Worm (Caenorhabditis elegans) whole organism, early embryonic: ENCODE data around the gene lipl-3.

ENCODE experiments used
- F13C5.2 ChIP-seq: sonication (generic microtip); optimal IDR thresholded peaks from 2 replicates; lab custom pipeline; 2017; ENCODE audit warnings: mild to moderate bottlenecking, missing genetic modification characterization, inconsistent platforms, missing compliant biosample characterization
- hmbx-1 ChIP-seq: sonication (generic microtip); optimal IDR thresholded peaks from 2 replicates; lab custom pipeline; 2016; ENCODE audit warnings: mild to moderate bottlenecking, missing genetic modification characterization, missing compliant biosample characterization
- hmg-4 ChIP-seq: fragments of 200-800 bp; sonication (Bioruptor generic); optimal IDR thresholded peaks from 2 replicates; lab custom pipeline; 2018; ENCODE audit warnings: mild to moderate bottlenecking, missing genetic modification characterization, missing compliant biosample characterization
- pes-1 ChIP-seq: fragments of 200-800 bp; sonication (Bioruptor generic); IDR thresholded peaks from 2 replicates; pipeline ENCODE4 v1.3.6; 2022; ENCODE audit warnings: missing genetic modification reagents, missing genetic modification characterization, missing compliant biosample characterization
- tbx-37 ChIP-seq: fragments of 200-800 bp; sonication (Bioruptor generic); conservative IDR thresholded peaks from 2 replicates; pipeline ENCODE4 v1.3.6; 2022; ENCODE audit warnings: missing genetic modification reagents, missing genetic modification characterization, missing compliant biosample characterization

DNA sequence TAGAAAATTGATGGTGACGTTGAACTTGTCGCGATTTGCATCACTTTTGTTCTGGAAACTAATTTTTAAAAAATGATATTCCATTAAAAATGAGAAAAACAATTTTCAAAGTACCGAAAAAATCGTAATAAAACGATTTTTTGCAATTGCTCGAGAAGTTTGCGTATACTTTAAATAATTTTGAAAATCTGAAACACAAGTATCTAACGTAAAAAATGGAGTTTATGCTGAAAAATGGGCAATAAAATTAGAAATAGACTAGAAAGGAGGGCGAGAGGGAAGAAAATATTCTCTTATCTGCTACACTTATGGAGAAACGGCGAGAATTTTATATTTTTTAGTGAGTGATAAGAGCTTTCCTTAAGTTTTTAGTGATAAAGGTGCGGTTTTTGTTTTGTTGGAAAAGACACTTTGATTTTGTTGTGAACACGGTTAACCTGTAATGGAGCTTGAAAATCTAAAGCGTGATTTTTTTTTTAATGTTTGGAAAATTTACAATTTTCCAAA is 40.7 kb downstream of the lipl-3 start, which contains the start of gene nhr-130:
- no peak for TF ChIP-seq pes-1 (GFP tag; lab: Robert Waterston, UW)
- TF ChIP-seq hmbx-1: no peak
- no peak for TF ChIP-seq tbx-37 (GFP tag; lab: Robert Waterston, UW)
- no peak for TF ChIP-seq F13C5.2 (tag; lab: Kevin White, UChicago)
- TF ChIP-seq hmg-4 (GFP tag; lab: Kevin White, UChicago): no peak
